Fruit fly (Drosophila melanogaster) whole organism, embryonic: ENCODE measurements around the gene Tti1.

Source experiments
- Asciz ChIP-seq: fragments of 200-800 bp; sonication (Bioruptor generic); optimal IDR thresholded peaks from 2 replicates; lab custom pipeline; 2017; ENCODE audit warnings: missing biosample characterization, mild to moderate bottlenecking, missing genetic modification characterization, missing genetic modification reagents
- Atf3 ChIP-seq: fragments of 200-800 bp; sonication (Bioruptor generic); optimal IDR thresholded peaks from 3 replicates; lab custom pipeline; 2016; ENCODE audit warnings: missing biosample characterization, missing genetic modification characterization
- B-H1 ChIP-seq: fragments of 200-800 bp; sonication (Bioruptor generic); IDR thresholded peaks from 3 replicates; pipeline ENCODE4 v1.3.6; 2022; ENCODE audit warnings: missing biosample characterization, missing genetic modification characterization
- Bteb2 ChIP-seq: fragments of 200-800 bp; sonication (Bioruptor generic); optimal IDR thresholded peaks from 2 replicates; lab custom pipeline; 2016; ENCODE audit warnings: missing biosample characterization, missing genetic modification characterization
- CG10543 ChIP-seq: fragments of 200-800 bp; sonication (Bioruptor generic); optimal IDR thresholded peaks from 3 replicates; lab custom pipeline; 2017; ENCODE audit warnings: missing biosample characterization, mild to moderate bottlenecking, missing genetic modification characterization, moderate library complexity
- CG11696 ChIP-seq: fragments of 200-800 bp; sonication (Bioruptor generic); IDR thresholded peaks from 2 replicates; pipeline ENCODE4 v1.3.6; 2022; ENCODE audit warnings: missing biosample characterization, missing genetic modification characterization
- CG12769 ChIP-seq: fragments of 200-800 bp; sonication (Bioruptor generic); optimal IDR thresholded peaks from 2 replicates; lab custom pipeline; 2019; ENCODE audit warnings: missing biosample characterization, mild to moderate bottlenecking, missing genetic modification characterization, moderate library complexity
- CG12942 ChIP-seq: fragments of 200-800 bp; sonication (Bioruptor generic); optimal IDR thresholded peaks from 3 replicates; lab custom pipeline; 2016; ENCODE audit warnings: missing biosample characterization, missing genetic modification characterization
- CG13775 ChIP-seq: fragments of 200-800 bp; sonication (Bioruptor generic); optimal IDR thresholded peaks from 3 replicates; lab custom pipeline; 2017; ENCODE audit warnings: missing biosample characterization, mild to moderate bottlenecking, missing genetic modification characterization
- CG14014 ChIP-seq: fragments of 200-800 bp; sonication (Bioruptor generic); IDR thresholded peaks from 2 replicates; pipeline ENCODE4 v1.3.6; 2022; ENCODE audit warnings: missing biosample characterization, missing genetic modification characterization
- CG14710 ChIP-seq: fragments of 200-800 bp; sonication (Bioruptor generic); optimal IDR thresholded peaks from 3 replicates; lab custom pipeline; 2019; ENCODE audit warnings: missing biosample characterization, mild to moderate bottlenecking, missing genetic modification characterization, moderate library complexity
- CG15514 ChIP-seq: fragments of 200-800 bp; sonication (Bioruptor generic); optimal IDR thresholded peaks from 3 replicates; lab custom pipeline; 2017; ENCODE audit warnings: missing biosample characterization, missing genetic modification characterization, mild to moderate bottlenecking, moderate library complexity, missing genetic modification reagents
- CG30431 ChIP-seq: fragments of 200-800 bp; sonication (Bioruptor generic); optimal IDR thresholded peaks from 2 replicates; lab custom pipeline; 2017; ENCODE audit warnings: missing biosample characterization, missing genetic modification characterization
- CG31224 ChIP-seq: fragments of 200-800 bp; sonication (Bioruptor generic); IDR thresholded peaks from 2 replicates; pipeline ENCODE4 v1.3.6; 2022; ENCODE audit warnings: missing biosample characterization, missing genetic modification characterization
- CG33557 ChIP-seq: fragments of 200-800 bp; sonication (Bioruptor generic); optimal IDR thresholded peaks from 2 replicates; lab custom pipeline; 2019; ENCODE audit warnings: missing biosample characterization, mild to moderate bottlenecking, missing genetic modification characterization, moderate library complexity
- CG42726 ChIP-seq: fragments of 200-800 bp; sonication (Bioruptor generic); IDR thresholded peaks from 2 replicates; pipeline ENCODE4 v1.3.6; 2022; ENCODE audit warnings: missing biosample characterization, missing genetic modification characterization; ENCODE audit not compliant: partially characterized antibody
- CG4404 ChIP-seq: fragments of 200-800 bp; sonication (Bioruptor generic); IDR thresholded peaks from 2 replicates; pipeline ENCODE4 v1.3.6; 2022; ENCODE audit warnings: missing biosample characterization, missing genetic modification characterization
- CG4820 ChIP-seq: fragments of 200-800 bp; sonication (Bioruptor generic); optimal IDR thresholded peaks from 3 replicates; lab custom pipeline; 2016; ENCODE audit warnings: missing biosample characterization, missing genetic modification characterization
- CG5180 ChIP-seq: fragments of 200-800 bp; sonication (Bioruptor generic); optimal IDR thresholded peaks from 3 replicates; lab custom pipeline; 2017; ENCODE audit warnings: missing biosample characterization, missing genetic modification characterization, mild to moderate bottlenecking, moderate library complexity, missing genetic modification reagents
- CG6654 ChIP-seq: fragments of 200-800 bp; sonication (Bioruptor generic); optimal IDR thresholded peaks from 2 replicates; lab custom pipeline; 2017; ENCODE audit warnings: missing biosample characterization, mild to moderate bottlenecking, missing genetic modification characterization
- CG9876 ChIP-seq: fragments of 200-800 bp; sonication (Bioruptor generic); optimal IDR thresholded peaks from 2 replicates; lab custom pipeline; 2016; ENCODE audit warnings: missing biosample characterization, missing genetic modification characterization
- D19A ChIP-seq: fragments of 200-800 bp; optimal IDR thresholded peaks from 3 replicates; lab custom pipeline; 2019; ENCODE audit warnings: missing biosample characterization, mild to moderate bottlenecking, missing genetic modification characterization, moderate library complexity
- Fer1 ChIP-seq: fragments of 200-800 bp; sonication (Bioruptor generic); optimal IDR thresholded peaks from 2 replicates; lab custom pipeline; 2017; ENCODE audit warnings: missing biosample characterization, mild to moderate bottlenecking, missing genetic modification characterization
- Hey ChIP-seq: fragments of 200-800 bp; sonication (Bioruptor generic); optimal IDR thresholded peaks from 3 replicates; lab custom pipeline; 2018; ENCODE audit warnings: missing biosample characterization, mild to moderate bottlenecking, missing genetic modification characterization
- Mrtf ChIP-seq: fragments of 200-800 bp; sonication (Bioruptor generic); IDR thresholded peaks from 3 replicates; pipeline ENCODE4 v1.3.6; 2022; ENCODE audit warnings: missing biosample characterization, missing genetic modification characterization
- NFAT ChIP-seq: fragments of 200-800 bp; sonication (Bioruptor generic); IDR thresholded peaks from 2 replicates; pipeline ENCODE4 v1.3.6; 2022; ENCODE audit warnings: missing biosample characterization, missing genetic modification characterization
- Opbp ChIP-seq: fragments of 200-800 bp; sonication (Bioruptor generic); IDR thresholded peaks from 3 replicates; pipeline ENCODE4 v1.3.6; 2022; ENCODE audit warnings: missing biosample characterization, missing genetic modification characterization; ENCODE audit not compliant: partially characterized antibody
- Trl ChIP-seq, 3 experiments: fragments of >200 bp in 2 of 3; fragments of 200-800 bp in 1 of 3; sonication (Bioruptor generic) in 1 of 3; optimal IDR thresholded peaks; 2 replicates in 1 of 3; 3 replicates in 2 of 3; lab custom pipeline; 2016 to 2017; ENCODE audit warnings: missing biosample characterization in 1 of 3, missing genetic modification characterization in 1 of 3
- ac ChIP-seq: fragments of 200-800 bp; sonication (Bioruptor generic); optimal IDR thresholded peaks from 3 replicates; lab custom pipeline; 2017; ENCODE audit warnings: missing biosample characterization, mild to moderate bottlenecking, missing genetic modification characterization
- chinmo ChIP-seq: fragments of 200-800 bp; sonication (Bioruptor generic); IDR thresholded peaks from 4 replicates; pipeline ENCODE4 v1.3.6; 2022; ENCODE audit warnings: missing biosample characterization, missing genetic modification characterization; ENCODE audit not compliant: partially characterized antibody
- dpn ChIP-seq, 2 experiments: fragments of 200-800 bp; sonication (Bioruptor generic); optimal IDR thresholded peaks; 3 replicates each; lab custom pipeline; 2016; ENCODE audit warnings: missing biosample characterization in 2 of 2, missing genetic modification characterization in 2 of 2
- esg ChIP-seq: fragments of 200-800 bp; sonication (Bioruptor generic); conservative IDR thresholded peaks from 2 replicates; pipeline ENCODE4 v1.3.6; 2022; ENCODE audit warnings: missing biosample characterization, missing genetic modification characterization
- exex ChIP-seq: fragments of 200-800 bp; sonication (Bioruptor generic); optimal IDR thresholded peaks from 4 replicates; lab custom pipeline; 2018; ENCODE audit warnings: missing biosample characterization, mild to moderate bottlenecking, missing genetic modification characterization, moderate library complexity
- fd3F ChIP-seq: fragments of 200-800 bp; sonication (Bioruptor generic); optimal IDR thresholded peaks from 2 replicates; lab custom pipeline; 2018; ENCODE audit warnings: missing biosample characterization, mild to moderate bottlenecking, missing genetic modification characterization, moderate library complexity
- fd64A ChIP-seq: fragments of 200-800 bp; sonication (Bioruptor generic); optimal IDR thresholded peaks from 3 replicates; lab custom pipeline; 2018; ENCODE audit warnings: missing biosample characterization, mild to moderate bottlenecking, missing genetic modification characterization
- ftz-f1 ChIP-seq: fragments of 200-800 bp; sonication (Bioruptor generic); optimal IDR thresholded peaks from 2 replicates; lab custom pipeline; 2016; ENCODE audit warnings: missing biosample characterization, missing genetic modification characterization
- fu2 ChIP-seq: fragments of 200-800 bp; sonication (Bioruptor generic); optimal IDR thresholded peaks from 2 replicates; lab custom pipeline; 2016; ENCODE audit warnings: missing biosample characterization, missing genetic modification characterization
- grn ChIP-seq: fragments of 200-800 bp; sonication (Bioruptor generic); optimal IDR thresholded peaks from 3 replicates; lab custom pipeline; 2017; ENCODE audit warnings: missing biosample characterization, missing genetic modification characterization
- jumu ChIP-seq: fragments of 200-800 bp; sonication (Bioruptor generic); optimal IDR thresholded peaks from 3 replicates; lab custom pipeline; 2016; ENCODE audit warnings: missing biosample characterization, missing genetic modification characterization
- ken ChIP-seq: fragments of 200-800 bp; sonication (Bioruptor generic); IDR thresholded peaks from 3 replicates; pipeline ENCODE4 v1.3.6; 2022; ENCODE audit warnings: missing biosample characterization, missing genetic modification characterization
- lmd ChIP-seq: fragments of 200-800 bp; sonication (Bioruptor generic); IDR thresholded peaks from 2 replicates; pipeline ENCODE4 v1.3.6; 2022; ENCODE audit warnings: missing biosample characterization, missing genetic modification characterization
- oc ChIP-seq: fragments of 200-800 bp; sonication (Bioruptor generic); optimal IDR thresholded peaks from 2 replicates; lab custom pipeline; 2018; ENCODE audit warnings: missing biosample characterization, mild to moderate bottlenecking, missing genetic modification characterization, moderate library complexity
- phol ChIP-seq: fragments of 200-800 bp; sonication (Bioruptor generic); optimal IDR thresholded peaks from 3 replicates; lab custom pipeline; 2018; ENCODE audit warnings: missing biosample characterization, mild to moderate bottlenecking, missing genetic modification characterization, moderate library complexity
- prd ChIP-seq, 3 experiments: fragments of >200 bp in 2 of 3; fragments of 200-800 bp in 1 of 3; sonication (Bioruptor generic) in 1 of 3; optimal IDR thresholded peaks in 2 of 3; IDR thresholded peaks in 1 of 3; 2 replicates in 2 of 3; 3 replicates in 1 of 3; pipeline versions ENCODE4 v1.3.6 to Lab custom; 2017 to 2022; ENCODE audit warnings: missing biosample characterization in 1 of 3, missing genetic modification characterization in 1 of 3
- ranshi ChIP-seq: fragments of 200-800 bp; sonication (Bioruptor generic); IDR thresholded peaks from 2 replicates; pipeline ENCODE4 v1.3.6; 2022; ENCODE audit warnings: missing biosample characterization, missing genetic modification characterization
- sens-2 ChIP-seq: fragments of 200-800 bp; sonication (Bioruptor generic); IDR thresholded peaks from 2 replicates; pipeline ENCODE4 v1.3.6; 2022; ENCODE audit warnings: missing biosample characterization, missing genetic modification characterization
- seq ChIP-seq: fragments of 200-800 bp; sonication (Bioruptor generic); IDR thresholded peaks from 2 replicates; pipeline ENCODE4 v1.3.6; 2022; ENCODE audit warnings: missing biosample characterization, missing genetic modification characterization
- tna ChIP-seq: fragments of 200-800 bp; sonication (Bioruptor generic); IDR thresholded peaks from 2 replicates; pipeline ENCODE4 v1.3.6; 2022; ENCODE audit warnings: missing biosample characterization, missing genetic modification characterization; ENCODE audit not compliant: partially characterized antibody
- yki ChIP-seq: fragments of >200 bp; optimal IDR thresholded peaks from 3 replicates; lab custom pipeline; 2018

Tti1 gene

DNA sequence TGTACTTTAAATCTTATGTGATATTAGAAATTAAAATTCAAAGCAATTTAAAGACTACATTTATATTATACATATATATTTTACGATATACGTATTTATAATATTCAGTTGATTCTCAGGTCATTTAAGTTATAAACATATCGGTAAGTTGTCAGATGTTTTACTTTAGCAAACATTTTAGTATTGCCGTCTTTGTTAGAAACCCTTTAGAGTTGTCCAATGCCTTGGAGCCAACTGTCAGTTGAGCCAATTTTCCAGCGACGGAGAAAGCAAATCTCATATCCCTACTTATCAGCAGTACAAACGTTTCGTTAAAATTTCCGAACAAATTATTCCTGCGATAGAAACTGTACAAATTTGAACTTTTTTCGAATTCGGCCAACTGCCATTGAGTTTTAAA is 20.3 kb upstream of the Tti1 start, which contains the start of gene topi:
Gene topi, plus strand, starts transcription at position 301 of the 400 bp plus-strand sequence.
- no peak for TF ChIP-seq ken (GFP tag; lab: Robert Waterston, UW)
- TF ChIP-seq CG13775 (GFP tag; lab: Kevin White, UChicago): no peak
- TF ChIP-seq prd (optimal IDR thresholded peaks at IDR 0.05; lab: Kevin White, UChicago): no peak
- TF ChIP-seq prd (GFP tag; IDR thresholded peaks at IDR 0.05; lab: Robert Waterston, UW): no peak
- no peak for TF ChIP-seq esg (GFP tag; lab: Robert Waterston, UW)
- no peak for TF ChIP-seq CG4404
- no peak for TF ChIP-seq fd64A (GFP tag; lab: Kevin White, UChicago)
- TF ChIP-seq Hey: no peak
- no peak for TF ChIP-seq phol
- no peak for TF ChIP-seq chinmo (GFP tag; lab: Robert Waterston, UW)
- no peak for TF ChIP-seq Mrtf (GFP tag; lab: Robert Waterston, UW)
- no peak for TF ChIP-seq CG9876 (GFP tag; lab: Kevin White, UChicago)
- TF ChIP-seq CG15514 (GFP tag; lab: Kevin White, UChicago): no peak
- TF ChIP-seq CG4820 (GFP tag; lab: Kevin White, UChicago): no peak
- no peak for TF ChIP-seq yki (lab: Kevin White, UChicago)
- no peak for TF ChIP-seq CG12769
- TF ChIP-seq CG42726 (GFP tag; lab: Robert Waterston, UW): no peak

DNA sequence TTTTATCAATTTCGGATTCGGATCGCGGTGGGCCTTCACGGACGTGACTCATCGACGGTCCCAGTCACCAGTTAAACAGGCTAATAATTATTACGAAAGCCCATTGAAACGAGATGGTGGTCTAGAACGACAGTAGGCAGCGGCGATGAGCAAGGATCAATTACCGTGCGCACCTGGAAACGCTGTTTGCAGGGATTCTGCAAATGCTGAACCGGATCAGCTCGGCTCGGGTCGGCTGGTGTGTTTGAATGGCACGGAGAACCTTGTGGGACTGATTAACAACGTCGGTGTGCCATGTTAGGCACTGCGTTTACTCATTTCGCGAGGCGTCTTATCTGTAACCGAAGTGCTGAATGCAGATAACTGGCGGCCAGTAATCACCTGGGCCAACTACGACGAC is 19.7 kb upstream of the Tti1 start, which contains the start of gene Whamy:
Gene Whamy, minus strand, starts transcription at position 273 of the 400 bp plus-strand sequence.
- TF ChIP-seq CG14014 (GFP tag; lab: Robert Waterston, UW): no peak
- TF ChIP-seq fu2 (GFP tag; lab: Kevin White, UChicago): no peak
- no peak for TF ChIP-seq esg (GFP tag; lab: Robert Waterston, UW)
- no peak for TF ChIP-seq Atf3
- TF ChIP-seq dpn (GFP tag; optimal IDR thresholded peaks at IDR 0.05; lab: Kevin White, UChicago): no peak
- TF ChIP-seq chinmo (GFP tag; lab: Robert Waterston, UW): 0 out of 4 replicates have a peak, but pooled peaks have one; percentile 33
- no peak for TF ChIP-seq Fer1
- TF ChIP-seq CG11696 (GFP tag; lab: Robert Waterston, UW): no peak
- TF ChIP-seq tna (GFP tag; lab: Robert Waterston, UW): no peak
- TF ChIP-seq CG10543: peak; percentile 73
- no peak for TF ChIP-seq ranshi (GFP tag; lab: Robert Waterston, UW)
- no peak for TF ChIP-seq CG30431 (GFP tag; lab: Kevin White, UChicago)
- TF ChIP-seq ac (GFP tag; lab: Kevin White, UChicago): no peak
- TF ChIP-seq jumu: no peak
- TF ChIP-seq Opbp: no peak
- no peak for TF ChIP-seq CG5180 (GFP tag; lab: Kevin White, UChicago)
- no peak for TF ChIP-seq CG33557 (GFP tag; lab: Kevin White, UChicago)
- no peak for TF ChIP-seq sens-2
- no peak for TF ChIP-seq CG14710 (tag; lab: Kevin White, UChicago)
- no peak for TF ChIP-seq Asciz (GFP tag; lab: Kevin White, UChicago)
- TF ChIP-seq CG12769: peak; percentile 11
- peak; percentile 62 for TF ChIP-seq grn (GFP tag; lab: Kevin White, UChicago)
- no peak for TF ChIP-seq oc (tag; lab: Kevin White, UChicago)
- no peak for TF ChIP-seq CG6654 (GFP tag; lab: Kevin White, UChicago)
- no peak for TF ChIP-seq D19A (tag; lab: Kevin White, UChicago)
- no peak for TF ChIP-seq CG31224 (GFP tag; lab: Robert Waterston, UW)
- TF ChIP-seq prd (optimal IDR thresholded peaks at IDR 0.05; lab: Kevin White, UChicago): no peak
- TF ChIP-seq prd (GFP tag; IDR thresholded peaks at IDR 0.05; lab: Robert Waterston, UW): no peak
- peak; percentile 74 for TF ChIP-seq exex (tag; lab: Kevin White, UChicago)
- no peak for TF ChIP-seq seq (GFP tag; lab: Robert Waterston, UW)
- no peak for TF ChIP-seq Trl (optimal IDR thresholded peaks at IDR 0.05; lab: Kevin White, UChicago)
- no peak for TF ChIP-seq Trl (GFP tag; optimal IDR thresholded peaks at IDR 0.05; lab: Kevin White, UChicago)
- no peak for TF ChIP-seq fd3F
- no peak for TF ChIP-seq Bteb2 (GFP tag; lab: Kevin White, UChicago)
- TF ChIP-seq lmd: no peak
- no peak for TF ChIP-seq CG12942
- TF ChIP-seq ftz-f1 (GFP tag; lab: Kevin White, UChicago): peak; percentile 49
- TF ChIP-seq B-H1 (GFP tag; lab: Robert Waterston, UW): no peak
- TF ChIP-seq NFAT: no peak
